ENCODE assay signal across 3 worm cellular contexts in genomic region chrX:6736358-6736991, ce11.
TF ChIP-seq lines count a peak whose summit lies in the region.

No protein-coding gene starts in this region.

TF ChIP-seq in whole organism, L1 larva, 84 proteins besides CTCF, POLR2A, EP300 and RAD21 (continued from another document):
- TF ChIP-seq skn-1 (tag; optimal IDR thresholded peaks at IDR 0.05; lab: Kevin White, UChicago) (no peak), nhr-20 (tag; optimal IDR thresholded peaks at IDR 0.05; lab: Kevin White, UChicago) (peak; percentile 86), zag-1 (tag; optimal IDR thresholded peaks at IDR 0.05; lab: Kevin White, UChicago) (peak; percentile 51), sox-4 (tag; optimal IDR thresholded peaks at IDR 0.05; lab: Kevin White, UChicago) (peak; percentile 47), efl-3 (GFP tag; optimal IDR thresholded peaks at IDR 0.05; lab: Kevin White, UChicago) (no peak), ztf-11 (tag; optimal IDR thresholded peaks at IDR 0.05; lab: Kevin White, UChicago) (peak in 1 of 2 experiments; percentile 11), lin-35 (GFP tag; optimal IDR thresholded peaks at IDR 0.05; lab: Kevin White, UChicago) (peak in 1 of 2 experiments; percentile 76), nhr-76 (tag; optimal IDR thresholded peaks at IDR 0.05; lab: Kevin White, UChicago) (no peak), xbp-1 (tag; optimal IDR thresholded peaks at IDR 0.05; lab: Kevin White, UChicago) (peak; percentile 16), lsy-2 (tag; optimal IDR thresholded peaks at IDR 0.05; lab: Kevin White, UChicago) (peak; percentile 32 to 62), zip-4 (GFP tag; optimal IDR thresholded peaks at IDR 0.05; lab: Kevin White, UChicago) (no peak), unc-86 (tag; optimal IDR thresholded peaks at IDR 0.05; lab: Kevin White, UChicago) (peak; percentile 40), C16A3.4 (tag; optimal IDR thresholded peaks at IDR 0.05; lab: Kevin White, UChicago) (peak; percentile 45), egl-27 (tag; optimal IDR thresholded peaks at IDR 0.05; lab: Kevin White, UChicago) (peak in 1 of 2 experiments; percentile 31), fos-1 (tag; optimal IDR thresholded peaks at IDR 0.05; lab: Kevin White, UChicago) (peak; percentile 2), nhr-11 (tag; optimal IDR thresholded peaks at IDR 0.05; lab: Kevin White, UChicago) (peak; percentile 31), lir-3 (tag; optimal IDR thresholded peaks at IDR 0.05; lab: Kevin White, UChicago; ENCODE audit: poor library complexity) (peak; percentile 37), mep-1 (tag; optimal IDR thresholded peaks at IDR 0.05; lab: Kevin White, UChicago) (peak; percentile 63), fkh-8 (tag; optimal IDR thresholded peaks at IDR 0.05; lab: Kevin White, UChicago) (peak; percentile 94), tlp-1 (tag; optimal IDR thresholded peaks at IDR 0.05; lab: Kevin White, UChicago) (peak; percentile 60), C34B4.2 (tag; optimal IDR thresholded peaks at IDR 0.05; lab: Kevin White, UChicago) (no peak), aly-2 (tag; optimal IDR thresholded peaks at IDR 0.05; lab: Kevin White, UChicago) (no peak), blmp-1 (tag; optimal IDR thresholded peaks at IDR 0.05; lab: Kevin White, UChicago) (peak; percentile 89), fkh-4 (tag; optimal IDR thresholded peaks at IDR 0.05; lab: Kevin White, UChicago; ENCODE audit: borderline replicate concordance) (no peak), sptf-1 (tag; optimal IDR thresholded peaks at IDR 0.05; lab: Kevin White, UChicago) (no peak), sup-37 (GFP tag; optimal IDR thresholded peaks at IDR 0.05; lab: Kevin White, UChicago) (no peak), unc-62 (GFP tag; optimal IDR thresholded peaks at IDR 0.05; lab: Kevin White, UChicago) (no peak), egl-13 (tag; optimal IDR thresholded peaks at IDR 0.05; lab: Kevin White, UChicago) (peak; percentile 37)

TF ChIP-seq in whole organism, L2 larva, 48 proteins besides CTCF, POLR2A, EP300 and RAD21 (continued from another document):
- no peak for TF ChIP-seq nhr-11 (tag; optimal IDR thresholded peaks at IDR 0.05; lab: Kevin White, UChicago)
- TF ChIP-seq blmp-1 (tag; optimal IDR thresholded peaks at IDR 0.05; lab: Kevin White, UChicago; ENCODE audit: insufficient read depth), result peak; percentile 84
- peak; percentile 88 for TF ChIP-seq nhr-129 (tag; optimal IDR thresholded peaks at IDR 0.05; lab: Kevin White, UChicago)
- no peak for TF ChIP-seq alr-1 (tag; optimal IDR thresholded peaks at IDR 0.05; lab: Kevin White, UChicago)
- TF ChIP-seq aly-2 (tag; optimal IDR thresholded peaks at IDR 0.05; lab: Kevin White, UChicago), result no peak
- no peak for TF ChIP-seq zag-1 (tag; optimal IDR thresholded peaks at IDR 0.05; lab: Kevin White, UChicago)
- peak; percentile 42 for TF ChIP-seq C34F6.9 (tag; optimal IDR thresholded peaks at IDR 0.05; lab: Kevin White, UChicago)
TF ChIP-seq in whole organism, L2 larva: peak in this region for 21.

TF ChIP-seq in whole organism, L4 larva, 104 proteins besides CTCF, POLR2A, EP300 and RAD21 (continued from another document):
- TF ChIP-seq hif-1 (tag; optimal IDR thresholded peaks at IDR 0.05; lab: Kevin White, UChicago), result peak in 1 of 2 experiments; percentile 24
- no peak for TF ChIP-seq Y48G9A.11 (GFP tag; IDR thresholded peaks at IDR 0.05; lab: Robert Waterston, UW)
- no peak for TF ChIP-seq F10B5.3 (tag; optimal IDR thresholded peaks at IDR 0.05; lab: Kevin White, UChicago)
- TF ChIP-seq zag-1 (tag; optimal IDR thresholded peaks at IDR 0.05; lab: Kevin White, UChicago), result no peak
- TF ChIP-seq mxl-2 (GFP tag; conservative IDR thresholded peaks at IDR 0.05; lab: Robert Waterston, UW), result peak; percentile 79
- TF ChIP-seq nhr-48 (tag; optimal IDR thresholded peaks at IDR 0.05; lab: Kevin White, UChicago), result peak; percentile 96
- peak; percentile 57; the same call in 1 of the 2 replicates for TF ChIP-seq T26A8.4 (GFP tag; IDR thresholded peaks at IDR 0.05; lab: Robert Waterston, UW)
TF ChIP-seq in whole organism, L4 larva: peak in this region for 36.
